Fruit fly (Drosophila melanogaster) whole organism, wandering third instar larva: ENCODE results near the gene Ubc2.

Source experiments
- Abd-B ChIP-seq: fragments of >200 bp; optimal IDR thresholded peaks from 2 replicates; lab custom pipeline; 2017; ENCODE audit warnings: missing biosample characterization, missing genetic modification characterization
- CG32264 ChIP-seq: fragments of 200-800 bp; sonication (Bioruptor generic); optimal IDR thresholded peaks from 2 replicates; lab custom pipeline; 2016; ENCODE audit warnings: missing biosample characterization, missing genetic modification characterization
- CG9705 ChIP-seq: fragments of 200-800 bp; sonication (Bioruptor generic); optimal IDR thresholded peaks from 2 replicates; lab custom pipeline; 2018; ENCODE audit warnings: missing biosample characterization, mild to moderate bottlenecking, missing genetic modification characterization
- CrebA ChIP-seq: fragments of 200-800 bp; sonication (Bioruptor generic); optimal IDR thresholded peaks from 2 replicates; lab custom pipeline; 2016; ENCODE audit warnings: missing biosample characterization, mild to moderate bottlenecking, missing genetic modification characterization, borderline replicate concordance
- Dfd ChIP-seq: fragments of >200 bp; optimal IDR thresholded peaks from 2 replicates; lab custom pipeline; 2017; ENCODE audit warnings: missing biosample characterization, missing genetic modification characterization
- Dif ChIP-seq: fragments of 200-275, 200-300 bp; sonication (Bioruptor generic); optimal IDR thresholded peaks from 2 replicates; lab custom pipeline; 2018; ENCODE audit warnings: missing biosample characterization, missing genetic modification characterization; ENCODE audit not compliant: partially characterized antibody
- GATAd ChIP-seq: sonication (Bioruptor generic); optimal IDR thresholded peaks from 2 replicates; lab custom pipeline; 2016; ENCODE audit warnings: missing biosample characterization, missing genetic modification characterization
- HLH106 ChIP-seq: fragments of 200-800 bp; optimal IDR thresholded peaks from 3 replicates; lab custom pipeline; 2019; ENCODE audit warnings: missing biosample characterization, mild to moderate bottlenecking, missing genetic modification characterization, moderate library complexity
- Hnf4 ChIP-seq: fragments of 200-800 bp; sonication (Bioruptor generic); optimal IDR thresholded peaks from 2 replicates; lab custom pipeline; 2016; ENCODE audit warnings: missing biosample characterization, mild to moderate bottlenecking, missing genetic modification characterization
- Hr78 ChIP-seq: fragments of >200 bp; optimal IDR thresholded peaks from 2 replicates; lab custom pipeline; 2017; ENCODE audit warnings: missing biosample characterization, missing genetic modification characterization
- Hr83 ChIP-seq: fragments of 200-300 bp; sonication (Bioruptor generic); optimal IDR thresholded peaks from 2 replicates; lab custom pipeline; 2016; ENCODE audit warnings: missing biosample characterization, mild to moderate bottlenecking, missing genetic modification characterization, moderate library complexity; ENCODE audit not compliant: poor library complexity, severe bottlenecking
- Mio ChIP-seq: sonication (Bioruptor generic); optimal IDR thresholded peaks from 2 replicates; lab custom pipeline; 2016; ENCODE audit warnings: missing biosample characterization, missing genetic modification characterization
- Myc ChIP-seq: fragments of >200 bp; optimal IDR thresholded peaks from 2 replicates; lab custom pipeline; 2017
- OdsH ChIP-seq: fragments of 200-800 bp; sonication (Bioruptor generic); optimal IDR thresholded peaks from 2 replicates; lab custom pipeline; 2016; ENCODE audit warnings: missing biosample characterization, mild to moderate bottlenecking, missing genetic modification characterization
- Sp1 ChIP-seq: fragments of 200-800 bp; sonication (Bioruptor generic); optimal IDR thresholded peaks from 3 replicates; lab custom pipeline; 2019; ENCODE audit warnings: missing biosample characterization, mild to moderate bottlenecking, missing genetic modification characterization, moderate library complexity
- Vsx2 ChIP-seq: fragments of 200-300, 225-300 bp; sonication (Bioruptor generic); optimal IDR thresholded peaks from 2 replicates; lab custom pipeline; 2018; ENCODE audit warnings: missing biosample characterization, missing genetic modification characterization; ENCODE audit not compliant: partially characterized antibody
- br ChIP-seq: fragments of 200-800 bp; sonication (Bioruptor generic); optimal IDR thresholded peaks from 2 replicates; lab custom pipeline; 2016; ENCODE audit warnings: missing biosample characterization, missing genetic modification characterization
- dl ChIP-seq, 2 experiments: fragments of 175-275, 200-275 bp in 1 of 2; fragments of 200-275 bp in 1 of 2; sonication (Bioruptor generic); optimal IDR thresholded peaks; lab custom pipeline; 2018; ENCODE audit warnings: mild to moderate bottlenecking in 2 of 2, missing biosample characterization in 2 of 2, missing genetic modification characterization in 2 of 2, moderate library complexity in 2 of 2; ENCODE audit not compliant: partially characterized antibody in 2 of 2, insufficient read depth in 1 of 2
- ey ChIP-seq: fragments of 200-800 bp; sonication (Bioruptor generic); optimal IDR thresholded peaks from 2 replicates; lab custom pipeline; 2016; ENCODE audit warnings: missing biosample characterization, missing genetic modification characterization
- foxo ChIP-seq, 2 experiments: fragments of 200-800 bp; sonication (Bioruptor generic); optimal IDR thresholded peaks; 2 replicates in 1 of 2; 3 replicates in 1 of 2; lab custom pipeline; 2016 to 2017; ENCODE audit warnings: missing biosample characterization in 2 of 2, missing genetic modification characterization in 2 of 2
- lola ChIP-seq: fragments of >200 bp; optimal IDR thresholded peaks from 2 replicates; lab custom pipeline; 2017; ENCODE audit warnings: missing biosample characterization, missing genetic modification characterization
- pan ChIP-seq: fragments of >200 bp; optimal IDR thresholded peaks from 2 replicates; lab custom pipeline; 2017
- psq ChIP-seq: fragments of 200-800 bp; sonication (Bioruptor generic); optimal IDR thresholded peaks from 3 replicates; lab custom pipeline; 2017; ENCODE audit warnings: missing biosample characterization, mild to moderate bottlenecking, missing genetic modification characterization, moderate library complexity
- rgr ChIP-seq: fragments of 200-800 bp; sonication (Bioruptor generic); optimal IDR thresholded peaks from 3 replicates; lab custom pipeline; 2016; ENCODE audit warnings: missing biosample characterization, mild to moderate bottlenecking, missing genetic modification characterization
- sage ChIP-seq: fragments of 200-800 bp; sonication (Bioruptor generic); optimal IDR thresholded peaks from 2 replicates; lab custom pipeline; 2016; ENCODE audit warnings: missing biosample characterization, mild to moderate bottlenecking, missing genetic modification characterization
- sv ChIP-seq: fragments of 200-800 bp; sonication (Bioruptor generic); optimal IDR thresholded peaks from 3 replicates; lab custom pipeline; 2016; ENCODE audit warnings: missing biosample characterization, missing genetic modification characterization
- usp ChIP-seq: fragments of >200 bp; optimal IDR thresholded peaks from 2 replicates; lab custom pipeline; 2017; ENCODE audit warnings: missing biosample characterization, missing genetic modification characterization

The Ubc2 gene

dm6 chr2L:10753618-10754017, 14.2 kb downstream of the Ubc2 start:
- TF ChIP-seq ey (GFP tag; lab: Kevin White, UChicago) = no peak
- no peak for TF ChIP-seq CG9705 (GFP tag; lab: Kevin White, UChicago)
- no peak for TF ChIP-seq Mio (GFP tag; lab: Kevin White, UChicago)

dm6 chr2L:10752668-10753067, 15.1 kb downstream of the Ubc2 start:
- TF ChIP-seq br (GFP tag; lab: Kevin White, UChicago) (no peak), CG32264 (no peak), sage (GFP tag; lab: Kevin White, UChicago) (no peak), rgr (no peak), sv (GFP tag; lab: Kevin White, UChicago) (no peak), Hr78 (GFP tag; lab: Kevin White, UChicago) (no peak), CrebA (no peak), Hr83 (no peak), dl (GFP tag; optimal IDR thresholded peaks at IDR 0.05; lab: Kevin White, UChicago; ENCODE audit: insufficient read depth in 1 of 2, partially characterized antibody in 2 of 2) (no peak)

- TF ChIP-seq usp (GFP tag; lab: Kevin White, UChicago) (no peak), Abd-B (GFP tag; lab: Kevin White, UChicago) (no peak), sv (GFP tag; lab: Kevin White, UChicago) (peak; percentile 33), OdsH (GFP tag; lab: Kevin White, UChicago) (no peak), Dif (GFP tag; lab: Kevin White, UChicago) (no peak), psq (GFP tag; lab: Kevin White, UChicago) (no peak), Vsx2 (GFP tag; lab: Kevin White, UChicago) (no peak), lola (no peak)
Measured at dm6 chr2L:10751879-10752620, 15.8 kb downstream of the Ubc2 start.

dm6 chr2L:10750915-10751612, 16.7 kb downstream of the Ubc2 start:
- TF ChIP-seq Hnf4 (GFP tag; lab: Kevin White, UChicago) (no peak), pan (no peak), Dif (GFP tag; lab: Kevin White, UChicago) (no peak), Dfd (GFP tag; lab: Kevin White, UChicago) (no peak), Myc (lab: Kevin White, UChicago) (no peak), psq (GFP tag; lab: Kevin White, UChicago) (no peak), Mio (GFP tag; lab: Kevin White, UChicago) (no peak), sage (GFP tag; lab: Kevin White, UChicago) (no peak), CrebA (no peak), Hr83 (no peak), br (GFP tag; lab: Kevin White, UChicago) (no peak), usp (GFP tag; lab: Kevin White, UChicago) (no peak), GATAd (GFP tag; lab: Kevin White, UChicago) (no peak)

dm6 chr2L:10749607-10750467, 18.0 kb downstream of the Ubc2 start:
- no peak for TF ChIP-seq HLH106 (tag; lab: Kevin White, UChicago)
- TF ChIP-seq psq (GFP tag; lab: Kevin White, UChicago) = no peak
- no peak for TF ChIP-seq Mio (GFP tag; lab: Kevin White, UChicago)
- no peak for TF ChIP-seq Sp1 (GFP tag; lab: Kevin White, UChicago)
- TF ChIP-seq Hr83 = no peak
- TF ChIP-seq foxo (GFP tag; optimal IDR thresholded peaks at IDR 0.05; lab: Kevin White, UChicago) = no peak
- no peak for TF ChIP-seq sage (GFP tag; lab: Kevin White, UChicago)
